Worm (Caenorhabditis elegans): ENCODE results near the gene nlp-36.

nlp-36 gene

ce11 chrIII:9490783-9491547 is 2.4 kb downstream of the nlp-36 start, which contains the start of the genes dars-1 and ctr-9:
Gene dars-1 (minus strand): TSS chrIII:9491215.
Gene ctr-9 (plus strand): TSS chrIII:9491396.
- TF ChIP-seq him-1 (tag; optimal IDR thresholded peaks at IDR 0.05) (no peak), dao-5 (tag; optimal IDR thresholded peaks at IDR 0.05) (no peak), W03F9.2 (tag; optimal IDR thresholded peaks at IDR 0.05) (peak; percentile 18)

- no peak for TF ChIP-seq W03F9.2 (tag; optimal IDR thresholded peaks at IDR 0.05)
- no peak for TF ChIP-seq dao-5 (tag; optimal IDR thresholded peaks at IDR 0.05)
- TF ChIP-seq him-1 (tag; optimal IDR thresholded peaks at IDR 0.05): no peak
These were observed 5.7 kb downstream of the nlp-36 start for ce11 chrIII:9494209-9494608.

ce11 chrIII:9496083-9496482 is 7.6 kb downstream of the nlp-36 start:
- TF ChIP-seq dao-5 (tag; optimal IDR thresholded peaks at IDR 0.05): no peak
- no peak for TF ChIP-seq W03F9.2 (tag; optimal IDR thresholded peaks at IDR 0.05)
- no peak for TF ChIP-seq him-1 (tag; optimal IDR thresholded peaks at IDR 0.05)

ce11 chrIII:9497412-9497811 is 8.9 kb downstream of the nlp-36 start:
- TF ChIP-seq dao-5 (tag; optimal IDR thresholded peaks at IDR 0.05) (no peak), him-1 (tag; optimal IDR thresholded peaks at IDR 0.05) (no peak), W03F9.2 (tag; optimal IDR thresholded peaks at IDR 0.05) (no peak)

ce11 chrIII:9500267-9500666 is 11.7 kb downstream of the nlp-36 start, which contains the start of gene sod-4:
Gene sod-4 (minus strand): TSS chrIII:9500375.
- TF ChIP-seq him-1 (tag; optimal IDR thresholded peaks at IDR 0.05): no peak
- no peak for TF ChIP-seq dao-5 (tag; optimal IDR thresholded peaks at IDR 0.05)
- no peak for TF ChIP-seq W03F9.2 (tag; optimal IDR thresholded peaks at IDR 0.05)

ce11 chrIII:9501072-9501471 is 12.5 kb downstream of the nlp-36 start:
- TF ChIP-seq him-1 (tag; optimal IDR thresholded peaks at IDR 0.05): no peak
- no peak for TF ChIP-seq dao-5 (tag; optimal IDR thresholded peaks at IDR 0.05)
- no peak for TF ChIP-seq W03F9.2 (tag; optimal IDR thresholded peaks at IDR 0.05)

ce11 chrIII:9502155-9502714 is 13.7 kb downstream of the nlp-36 start:
- TF ChIP-seq him-1 (tag; optimal IDR thresholded peaks at IDR 0.05) (no peak), W03F9.2 (tag; optimal IDR thresholded peaks at IDR 0.05) (no peak), dao-5 (tag; optimal IDR thresholded peaks at IDR 0.05) (no peak)

ce11 chrIII:9504347-9504746 is 15.8 kb downstream of the nlp-36 start:
- TF ChIP-seq W03F9.2 (tag; optimal IDR thresholded peaks at IDR 0.05): no peak
- no peak for TF ChIP-seq dao-5 (tag; optimal IDR thresholded peaks at IDR 0.05)
- no peak for TF ChIP-seq him-1 (tag; optimal IDR thresholded peaks at IDR 0.05)

ce11 chrIII:9507799-9508198 is 19.3 kb downstream of the nlp-36 start, which contains the start of gene vha-14:
Gene vha-14 (plus strand): TSS chrIII:9508100.
- TF ChIP-seq him-1 (tag; optimal IDR thresholded peaks at IDR 0.05): no peak
- peak; percentile 29 for TF ChIP-seq W03F9.2 (tag; optimal IDR thresholded peaks at IDR 0.05)

- TF ChIP-seq dao-5 (tag; optimal IDR thresholded peaks at IDR 0.05) (peak; percentile 46), him-1 (tag; optimal IDR thresholded peaks at IDR 0.05) (no peak), W03F9.2 (tag; optimal IDR thresholded peaks at IDR 0.05) (no peak)
These were observed 21.3 kb downstream of the nlp-36 start for ce11 chrIII:9509764-9510370.

ce11 chrIII:9511055-9511520 is 22.6 kb downstream of the nlp-36 start, which contains the start of gene F55H2.5:
Gene F55H2.5 (plus strand): TSS chrIII:9511470.
- TF ChIP-seq dao-5 (tag; optimal IDR thresholded peaks at IDR 0.05) (no peak), W03F9.2 (tag; optimal IDR thresholded peaks at IDR 0.05) (no peak), him-1 (tag; optimal IDR thresholded peaks at IDR 0.05) (no peak)

- TF ChIP-seq him-1 (tag; optimal IDR thresholded peaks at IDR 0.05): no peak
- no peak for TF ChIP-seq W03F9.2 (tag; optimal IDR thresholded peaks at IDR 0.05)
- no peak for TF ChIP-seq dao-5 (tag; optimal IDR thresholded peaks at IDR 0.05)
These were observed 23.1 kb downstream of the nlp-36 start for ce11 chrIII:9511660-9512059.

ce11 chrIII:9513006-9513405 is 24.5 kb downstream of the nlp-36 start:
- no peak for TF ChIP-seq him-1 (tag; optimal IDR thresholded peaks at IDR 0.05)
- TF ChIP-seq W03F9.2 (tag; optimal IDR thresholded peaks at IDR 0.05): no peak
- no peak for TF ChIP-seq dao-5 (tag; optimal IDR thresholded peaks at IDR 0.05)

ce11 chrIII:9513569-9513968 is 25.0 kb downstream of the nlp-36 start, which contains the start of gene F55H2.8:
Gene F55H2.8 (plus strand): TSS chrIII:9513869.
- no peak for TF ChIP-seq W03F9.2 (tag; optimal IDR thresholded peaks at IDR 0.05)
- TF ChIP-seq him-1 (tag; optimal IDR thresholded peaks at IDR 0.05): no peak
- TF ChIP-seq dao-5 (tag; optimal IDR thresholded peaks at IDR 0.05): no peak

All from whole organism, L4/young adult.